Worm (Caenorhabditis elegans): ENCODE data around the gene R07A4.2.
A peak's percentile ranks its signal among the peaks of the same experiment; 100 is the strongest.

Gene R07A4.2

DNA sequence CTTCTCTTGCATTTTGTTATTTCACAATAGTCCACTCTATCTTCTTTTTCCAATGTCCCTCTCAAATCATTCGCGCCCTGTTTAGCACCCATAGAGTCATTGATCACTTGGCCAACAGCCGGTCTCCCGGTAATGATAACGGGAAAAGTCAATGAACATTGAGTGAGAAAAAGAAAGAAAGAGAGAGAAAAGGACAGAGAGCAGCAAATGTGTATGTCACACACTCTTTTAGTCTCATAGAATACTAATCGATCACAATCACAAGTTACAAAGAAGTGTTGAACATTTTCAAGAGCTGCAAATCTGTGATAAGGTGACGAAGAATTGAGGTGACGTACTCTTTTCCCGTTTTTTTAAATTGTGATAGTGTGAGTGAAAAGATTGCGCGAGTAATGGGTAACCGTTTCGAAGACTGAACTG lies 25.9 kb upstream of the R07A4.2 start (continued):
- TF ChIP-seq madf-5 (GFP tag; IDR thresholded peaks at IDR 0.05) (no peak), spr-3 (GFP tag; optimal IDR thresholded peaks at IDR 0.05) (no peak), daf-16 (GFP tag; optimal IDR thresholded peaks at IDR 0.05) (peak; percentile 26 to 47), daf-16 (tag; optimal IDR thresholded peaks at IDR 0.05) (peak; percentile 88), nhr-77 (tag; optimal IDR thresholded peaks at IDR 0.05) (peak; percentile 90), pha-4 (GFP tag; IDR thresholded peaks at IDR 0.05) (0 out of 2 replicates have a peak, but pooled peaks have one; percentile 46), pha-4 (tag; optimal IDR thresholded peaks at IDR 0.05) (peak; percentile 45), nhr-25 (tag; optimal IDR thresholded peaks at IDR 0.05; ENCODE audit: borderline replicate concordance, insufficient read depth) (peak; percentile 57), ztf-7 (tag; optimal IDR thresholded peaks at IDR 0.05) (no peak), gei-8 (GFP tag; optimal IDR thresholded peaks at IDR 0.05) (peak; percentile 48), fos-1 (tag; optimal IDR thresholded peaks at IDR 0.05) (peak; percentile 24), tag-97 (GFP tag; IDR thresholded peaks at IDR 0.05) (no peak), daf-8 (GFP tag; IDR thresholded peaks at IDR 0.05) (no peak), nhr-42 (GFP tag; IDR thresholded peaks at IDR 0.05) (no peak), mxl-2 (GFP tag; conservative IDR thresholded peaks at IDR 0.05) (no peak), aha-1 (tag) (no peak), lin-15B (tag; optimal IDR thresholded peaks at IDR 0.05) (no peak), skn-1 (tag; optimal IDR thresholded peaks at IDR 0.05) (no peak), aly-2 (tag; optimal IDR thresholded peaks at IDR 0.05) (no peak), daf-12 (tag; optimal IDR thresholded peaks at IDR 0.05) (no peak), php-3 (GFP tag; IDR thresholded peaks at IDR 0.05) (peak; percentile 53), mep-1 (tag; optimal IDR thresholded peaks at IDR 0.05) (peak; percentile 68), nhr-48 (tag; optimal IDR thresholded peaks at IDR 0.05) (peak; percentile 74), spr-1 (tag; optimal IDR thresholded peaks at IDR 0.05) (no peak), attf-4 (tag; optimal IDR thresholded peaks at IDR 0.05) (no peak), vab-7 (GFP tag; IDR thresholded peaks at IDR 0.05) (no peak), nhr-111 (GFP tag; optimal IDR thresholded peaks at IDR 0.05) (no peak), dpl-1 (GFP tag; optimal IDR thresholded peaks at IDR 0.05) (no peak), F26F4.8 (GFP tag; conservative IDR thresholded peaks at IDR 0.05) (no peak), snpc-4 (tag; optimal IDR thresholded peaks at IDR 0.05) (no peak), F49E8.2 (tag; optimal IDR thresholded peaks at IDR 0.05; ENCODE audit: borderline replicate concordance) (no peak), hmg-1.1 (GFP tag; IDR thresholded peaks at IDR 0.05) (peak; percentile 39; the same call in 1 of the 2 replicates), zfp-3 (GFP tag; conservative IDR thresholded peaks at IDR 0.05) (no peak), ceh-62 (tag; optimal IDR thresholded peaks at IDR 0.05) (no peak), egl-27 (tag; optimal IDR thresholded peaks at IDR 0.05) (no peak), nhr-10 (tag; optimal IDR thresholded peaks at IDR 0.05) (peak; percentile 90), nhr-6 (tag; optimal IDR thresholded peaks at IDR 0.05) (peak; percentile 55), zfp-2 (tag; optimal IDR thresholded peaks at IDR 0.05) (no peak), rbr-2 (tag; optimal IDR thresholded peaks at IDR 0.05) (peak; percentile 13), lin-38 (GFP tag; IDR thresholded peaks at IDR 0.05) (no peak), fkh-10 (GFP tag; optimal IDR thresholded peaks at IDR 0.05) (no peak), mdl-1 (tag; optimal IDR thresholded peaks at IDR 0.05) (peak in 1 of 2 experiments; percentile 69), daf-19 (GFP tag; conservative IDR thresholded peaks at IDR 0.05) (no peak), Y5F2A.4 (GFP tag; optimal IDR thresholded peaks at IDR 0.05) (no peak), F44E2.7 (GFP tag; IDR thresholded peaks at IDR 0.05) (no peak), ces-1 (GFP tag; optimal IDR thresholded peaks at IDR 0.05) (no peak), sdz-12 (GFP tag; optimal IDR thresholded peaks at IDR 0.05) (no peak), nhr-76 (tag; optimal IDR thresholded peaks at IDR 0.05) (peak; percentile 24), ZK546.5 (tag; optimal IDR thresholded peaks at IDR 0.05) (no peak), ctbp-1 (GFP tag; IDR thresholded peaks at IDR 0.05) (0 out of 2 replicates have a peak, but pooled peaks have one; percentile 9), T26A8.4 (GFP tag; IDR thresholded peaks at IDR 0.05) (peak; percentile 47), ceh-44 (GFP tag; IDR thresholded peaks at IDR 0.05) (no peak), arid-1 (GFP tag; conservative IDR thresholded peaks at IDR 0.05) (no peak)
